Worm (Caenorhabditis elegans): ENCODE data around the gene hrpl-1.

ce11 chrII:6941520-6941919, 43.0 kb downstream of the hrpl-1 start:
- TF ChIP-seq ces-1 (GFP tag; optimal IDR thresholded peaks at IDR 0.05) (no peak), pqm-1 (tag; optimal IDR thresholded peaks at IDR 0.05) (no peak), lin-39 (tag; optimal IDR thresholded peaks at IDR 0.05) (no peak), ets-5 (GFP tag; IDR thresholded peaks at IDR 0.05) (no peak), C16A3.4 (tag; optimal IDR thresholded peaks at IDR 0.05) (no peak), zag-1 (tag; optimal IDR thresholded peaks at IDR 0.05) (no peak), blmp-1 (tag; optimal IDR thresholded peaks at IDR 0.05) (no peak), unc-62 (GFP tag; optimal IDR thresholded peaks at IDR 0.05) (no peak), mab-9 (GFP tag; IDR thresholded peaks at IDR 0.05) (no peak), hlh-4 (tag; optimal IDR thresholded peaks at IDR 0.05) (no peak), nhr-77 (tag; optimal IDR thresholded peaks at IDR 0.05) (no peak)

Measured in whole organism, L1 larva.